Worm (Caenorhabditis elegans): ENCODE data around the gene clec-67.

The clec-67 gene

DNA sequence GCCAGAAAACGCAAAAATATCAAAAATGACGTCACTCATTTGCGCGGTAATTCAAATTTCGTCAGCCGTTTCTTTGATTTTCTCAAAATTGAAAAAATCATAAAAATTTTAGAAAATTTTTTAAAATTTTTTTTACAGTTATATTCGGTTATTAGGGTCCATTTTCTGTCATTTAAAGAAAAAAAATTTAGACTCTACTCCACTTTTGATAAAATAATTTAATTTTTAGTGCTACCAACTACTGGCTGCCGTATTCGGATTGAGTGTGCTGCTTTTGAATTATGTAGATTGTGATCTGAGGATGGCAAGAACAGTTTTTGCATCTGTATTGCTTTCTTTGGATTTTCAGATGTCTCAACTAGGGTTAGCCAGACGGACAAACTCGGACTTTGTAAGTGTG is 40.6 kb downstream of the clec-67 start, which contains the start of gene Y46C8AM.1 (continued):
- TF ChIP-seq F33H1.4 (GFP tag; IDR thresholded peaks at IDR 0.05) = no peak
- TF ChIP-seq lsy-27 (tag; optimal IDR thresholded peaks at IDR 0.05; ENCODE audit: borderline replicate concordance, insufficient read depth) = no peak
- no peak for TF ChIP-seq ccch-3 (GFP tag; optimal IDR thresholded peaks at IDR 0.05)
- no peak for TF ChIP-seq B0336.3 (GFP tag; IDR thresholded peaks at IDR 0.05)
- TF ChIP-seq K12H6.12 (tag; optimal IDR thresholded peaks at IDR 0.05) = no peak

DNA sequence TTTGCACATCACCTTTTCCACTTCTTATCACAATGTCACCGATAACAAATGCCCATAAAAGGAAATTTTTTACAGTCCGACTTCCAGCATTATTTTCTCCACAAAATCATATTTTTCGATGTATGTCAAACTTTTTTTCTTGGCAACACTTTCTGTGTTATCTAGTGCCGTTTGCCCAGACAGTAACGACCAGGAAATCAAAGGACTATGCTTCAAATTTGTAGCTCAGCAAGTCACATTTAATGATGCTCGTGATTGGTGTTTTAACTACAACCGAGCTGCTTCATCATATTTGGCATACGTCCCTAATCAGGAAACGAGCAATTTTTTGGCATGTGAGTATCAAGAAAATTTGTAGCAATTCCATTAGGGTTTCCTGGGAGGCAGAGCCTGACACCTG is 41.5 kb downstream of the clec-67 start:
- TF ChIP-seq ceh-91 (GFP tag; IDR thresholded peaks at IDR 0.05) (no peak), nhr-80 (tag; optimal IDR thresholded peaks at IDR 0.05) (peak; percentile 13), F37B4.10 (GFP tag; IDR thresholded peaks at IDR 0.05) (no peak)

DNA sequence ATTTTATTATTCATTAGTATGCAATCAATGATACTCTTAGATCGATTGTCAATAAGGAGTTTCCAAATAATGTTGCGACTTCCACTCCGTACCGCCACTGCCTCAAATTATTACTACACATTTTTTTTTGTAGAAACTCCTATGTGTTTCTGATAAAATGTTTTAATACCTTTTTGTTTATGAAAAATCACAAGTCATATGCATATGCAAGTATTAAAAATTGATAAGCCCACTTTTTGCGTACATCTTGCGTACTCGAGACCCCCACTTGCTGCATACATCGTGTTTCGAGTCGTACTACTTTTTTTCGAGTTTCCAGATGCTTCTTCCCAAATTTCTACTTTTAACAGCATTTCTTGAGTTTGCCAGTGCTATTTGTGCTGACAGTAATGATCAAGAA is 43.0 kb downstream of the clec-67 start, which contains the start of gene clec-76:
clec-76 (plus strand) TSS at position 234 of the 400 bp plus-strand sequence.
- TF ChIP-seq snpc-3.4 (tag; optimal IDR thresholded peaks at IDR 0.05) = no peak
- no peak for TF ChIP-seq nhr-27 (tag; optimal IDR thresholded peaks at IDR 0.05)
- TF ChIP-seq nhr-90 (tag; optimal IDR thresholded peaks at IDR 0.05) = no peak
- TF ChIP-seq B0035.1 (tag; optimal IDR thresholded peaks at IDR 0.05) = no peak
- no peak for TF ChIP-seq lin-26 (GFP tag; IDR thresholded peaks at IDR 0.05)
- TF ChIP-seq nfya-1 (tag; optimal IDR thresholded peaks at IDR 0.05; ENCODE audit: borderline replicate concordance, insufficient read depth) = no peak
- no peak for TF ChIP-seq nfya-2 (GFP tag; IDR thresholded peaks at IDR 0.05)
- no peak for TF ChIP-seq let-607 (tag; optimal IDR thresholded peaks at IDR 0.05)
- TF ChIP-seq tlf-1 (GFP tag; optimal IDR thresholded peaks at IDR 0.05) = no peak
- TF ChIP-seq ceh-40 (GFP tag; IDR thresholded peaks at IDR 0.05) = no peak
- TF ChIP-seq attf-6 (GFP tag; IDR thresholded peaks at IDR 0.05) = no peak

DNA sequence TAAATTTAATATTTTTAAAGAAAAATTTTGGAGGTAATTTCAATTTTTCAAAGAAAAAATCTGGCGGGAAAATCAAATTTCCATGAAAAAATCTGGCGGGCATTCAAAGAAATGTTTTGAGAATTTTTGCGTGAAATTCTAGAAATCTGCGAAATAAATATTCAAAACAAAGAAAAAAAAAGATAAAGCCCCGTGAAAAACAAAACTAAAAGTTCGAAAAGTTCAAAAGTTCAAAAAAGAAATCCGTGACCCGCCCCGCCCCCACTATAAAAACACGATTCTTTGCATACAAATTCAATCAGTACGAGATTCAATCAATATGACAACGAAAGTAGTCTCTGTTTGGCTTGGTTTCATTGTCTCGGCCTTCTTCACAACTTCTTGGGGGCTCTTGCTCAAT is 51.1 kb downstream of the clec-67 start, which contains the start of gene clec-79:
clec-79 (plus strand) TSS at position 301 of the 400 bp plus-strand sequence.
- no peak for TF ChIP-seq F37B4.10 (GFP tag; IDR thresholded peaks at IDR 0.05)
- TF ChIP-seq ccch-3 (GFP tag; optimal IDR thresholded peaks at IDR 0.05) = no peak
- TF ChIP-seq die-1 (tag; optimal IDR thresholded peaks at IDR 0.05) = no peak
- no peak for TF ChIP-seq ztf-3 (GFP tag; optimal IDR thresholded peaks at IDR 0.05)
- TF ChIP-seq cebp-2 (GFP tag; IDR thresholded peaks at IDR 0.05) = no peak
- TF ChIP-seq lin-35 (GFP tag; optimal IDR thresholded peaks at IDR 0.05) = no peak
- no peak for TF ChIP-seq nhr-179 (tag; optimal IDR thresholded peaks at IDR 0.05)
- no peak for TF ChIP-seq sea-2 (GFP tag; IDR thresholded peaks at IDR 0.05)
- TF ChIP-seq athp-1 (tag; optimal IDR thresholded peaks at IDR 0.05) = no peak
